Worm (Caenorhabditis elegans) whole organism, L3 larva: ENCODE data around the gene srh-293.

Experiments
- R02D3.7 ChIP-seq: fragments of 150-350 bp; optimal IDR thresholded peaks from 2 replicates; lab custom pipeline; 2014; ENCODE audit warnings: missing biosample characterization, missing genetic modification characterization
- ZK546.5 ChIP-seq: sonication (generic microtip); optimal IDR thresholded peaks from 2 replicates; lab custom pipeline; 2017; ENCODE audit warnings: missing biosample characterization, missing genetic modification characterization
- aly-2 ChIP-seq: fragments of 150-350 bp; optimal IDR thresholded peaks from 2 replicates; lab custom pipeline; 2014; ENCODE audit warnings: missing biosample characterization, missing genetic modification characterization
- ceh-16 ChIP-seq: sonication (generic microtip); optimal IDR thresholded peaks from 2 replicates; lab custom pipeline; 2017; ENCODE audit warnings: missing biosample characterization, missing genetic modification characterization
- ceh-28 ChIP-seq: fragments of 150-350 bp; optimal IDR thresholded peaks from 2 replicates; lab custom pipeline; 2014; ENCODE audit warnings: missing biosample characterization, missing genetic modification reagents, missing genetic modification characterization
- daf-12 ChIP-seq: fragments of 150-350 bp; optimal IDR thresholded peaks from 2 replicates; lab custom pipeline; 2014; ENCODE audit warnings: missing biosample characterization, missing genetic modification reagents, missing genetic modification characterization
- egl-5 ChIP-seq: fragments of 150-350 bp; optimal IDR thresholded peaks from 2 replicates; lab custom pipeline; 2017; ENCODE audit warnings: missing biosample characterization, missing genetic modification reagents, missing genetic modification characterization, inconsistent platforms
- elt-1 ChIP-seq: fragments of 150-350 bp; optimal IDR thresholded peaks from 2 replicates; lab custom pipeline; 2014; ENCODE audit warnings: missing biosample characterization, missing genetic modification characterization
- elt-2 ChIP-seq: sonication (generic microtip); optimal IDR thresholded peaks from 2 replicates; lab custom pipeline; 2016; ENCODE audit warnings: missing genetic modification reagents, mild to moderate bottlenecking, missing genetic modification characterization, missing compliant biosample characterization
- elt-3 ChIP-seq, 3 experiments: fragments of 150-350 bp in 1 of 3; sonication (generic microtip) in 2 of 3; optimal IDR thresholded peaks; 2 replicates in 2 of 3; 4 replicates in 1 of 3; lab custom pipeline; 2014 to 2017; ENCODE audit warnings: missing biosample characterization in 3 of 3, missing genetic modification characterization in 3 of 3
- eor-1 ChIP-seq, 2 experiments: fragments of 150-350 bp; optimal IDR thresholded peaks; 2 replicates each; lab custom pipeline; 2014 to 2018; ENCODE audit warnings: missing biosample characterization in 2 of 2, missing genetic modification characterization in 2 of 2
- fkh-10 ChIP-seq: sonication (generic microtip); optimal IDR thresholded peaks from 2 replicates; lab custom pipeline; 2017; ENCODE audit warnings: missing biosample characterization, missing genetic modification reagents, missing genetic modification characterization
- fkh-2 ChIP-seq: fragments of 150-350 bp; optimal IDR thresholded peaks from 2 replicates; lab custom pipeline; 2014; ENCODE audit warnings: missing biosample characterization, missing genetic modification reagents, missing genetic modification characterization
- fos-1 ChIP-seq: fragments of 150-350 bp; optimal IDR thresholded peaks from 2 replicates; lab custom pipeline; 2014; ENCODE audit warnings: missing biosample characterization, missing genetic modification characterization
- hmg-11 ChIP-seq: sonication (generic microtip); optimal IDR thresholded peaks from 2 replicates; lab custom pipeline; 2016; ENCODE audit warnings: missing genetic modification characterization, missing compliant biosample characterization
- lin-15B ChIP-seq: fragments of 150-350 bp; optimal IDR thresholded peaks from 2 replicates; lab custom pipeline; 2014; ENCODE audit warnings: missing biosample characterization, missing genetic modification characterization
- lin-39 ChIP-seq: fragments of 150-350 bp; optimal IDR thresholded peaks from 2 replicates; lab custom pipeline; 2018; ENCODE audit warnings: missing biosample characterization, missing genetic modification reagents, missing genetic modification characterization
- lsy-12 ChIP-seq: sonication (generic microtip); optimal IDR thresholded peaks from 2 replicates; lab custom pipeline; 2016; ENCODE audit warnings: mild to moderate bottlenecking, missing genetic modification characterization, missing compliant biosample characterization
- mml-1 ChIP-seq: fragments of 150-350 bp; sonication (generic microtip); optimal IDR thresholded peaks from 3 replicates; lab custom pipeline; 2014; ENCODE audit warnings: missing biosample characterization, missing genetic modification characterization
- nfya-1 ChIP-seq: sonication (generic microtip); optimal IDR thresholded peaks from 2 replicates; lab custom pipeline; 2017; ENCODE audit warnings: missing genetic modification characterization, mild to moderate bottlenecking, missing compliant biosample characterization, antibody characterized with exemption, moderate library complexity; ENCODE audit not compliant: insufficient read depth
- nhr-11 ChIP-seq: fragments of 150-350 bp; optimal IDR thresholded peaks from 2 replicates; lab custom pipeline; 2014; ENCODE audit warnings: missing biosample characterization, missing genetic modification characterization
- nhr-12 ChIP-seq: fragments of 150-350 bp; optimal IDR thresholded peaks from 2 replicates; lab custom pipeline; 2014; ENCODE audit warnings: missing biosample characterization, missing genetic modification characterization
- nhr-23 ChIP-seq: fragments of 150-350 bp; optimal IDR thresholded peaks from 2 replicates; lab custom pipeline; 2014; ENCODE audit warnings: missing biosample characterization, missing genetic modification reagents, missing genetic modification characterization
- nhr-237 ChIP-seq: fragments of 150-350 bp; optimal IDR thresholded peaks from 2 replicates; lab custom pipeline; 2014; ENCODE audit warnings: missing biosample characterization, missing genetic modification characterization
- nhr-28 ChIP-seq: fragments of 150-350 bp; optimal IDR thresholded peaks from 2 replicates; lab custom pipeline; 2014; ENCODE audit warnings: missing biosample characterization, missing genetic modification characterization
- nhr-43 ChIP-seq: sonication (generic microtip); optimal IDR thresholded peaks from 2 replicates; lab custom pipeline; 2016; ENCODE audit warnings: mild to moderate bottlenecking, missing genetic modification characterization, missing compliant biosample characterization; ENCODE audit not compliant: poor library complexity, severe bottlenecking
- nhr-67 ChIP-seq: fragments of 150-350 bp; optimal IDR thresholded peaks from 2 replicates; lab custom pipeline; 2014; ENCODE audit warnings: missing biosample characterization, missing genetic modification characterization
- nhr-77 ChIP-seq: fragments of 150-350 bp; optimal IDR thresholded peaks from 2 replicates; lab custom pipeline; 2014; ENCODE audit warnings: missing biosample characterization, missing genetic modification characterization
- pha-4 ChIP-seq: fragments of 150-350 bp; optimal IDR thresholded peaks from 2 replicates; lab custom pipeline; 2014; ENCODE audit warnings: missing biosample characterization, missing genetic modification reagents, missing genetic modification characterization
- pqm-1 ChIP-seq: fragments of 150-350 bp; optimal IDR thresholded peaks from 2 replicates; lab custom pipeline; 2017; ENCODE audit warnings: missing biosample characterization, missing genetic modification characterization, inconsistent platforms
- sea-2 ChIP-seq: fragments of 150-350 bp; sonication (generic microtip); optimal IDR thresholded peaks from 4 replicates; lab custom pipeline; 2014; ENCODE audit warnings: missing biosample characterization, missing genetic modification reagents, missing genetic modification characterization
- snpc-4 ChIP-seq: fragments of 150-350 bp; optimal IDR thresholded peaks from 2 replicates; lab custom pipeline; 2014; ENCODE audit warnings: missing biosample characterization, missing genetic modification characterization
- tbx-2 ChIP-seq: sonication (generic microtip); optimal IDR thresholded peaks from 2 replicates; lab custom pipeline; 2016; ENCODE audit warnings: mild to moderate bottlenecking, missing genetic modification characterization, missing compliant biosample characterization
- unc-39 ChIP-seq: sonication (generic microtip); optimal IDR thresholded peaks from 4 replicates; lab custom pipeline; 2017; ENCODE audit warnings: missing biosample characterization, missing genetic modification characterization
- unc-62 ChIP-seq: fragments of 150-350 bp; sonication (generic microtip); optimal IDR thresholded peaks from 4 replicates; lab custom pipeline; 2014; ENCODE audit warnings: missing biosample characterization, missing genetic modification reagents, missing genetic modification characterization
- ztf-11 ChIP-seq: fragments of 150-350 bp; optimal IDR thresholded peaks from 2 replicates; lab custom pipeline; 2014; ENCODE audit warnings: missing biosample characterization, missing genetic modification characterization
- ztf-4 ChIP-seq: fragments of 150-350 bp; optimal IDR thresholded peaks from 2 replicates; lab custom pipeline; 2014; ENCODE audit warnings: missing biosample characterization, missing genetic modification characterization

srh-293 gene

ce11 chrV:15892696-15893095 is 26.8 kb downstream of the srh-293 start, which contains the start of gene T06C12.11:
Gene T06C12.11, plus strand, starts transcription at chrV:15892996.
- TF ChIP-seq snpc-4 (tag; lab: Kevin White, UChicago) (no peak), ZK546.5 (no peak), nhr-77 (tag; lab: Kevin White, UChicago) (no peak), ztf-11 (tag; lab: Kevin White, UChicago) (no peak), ztf-4 (no peak), hmg-11 (tag; lab: Kevin White, UChicago) (no peak), nhr-43 (no peak), aly-2 (no peak), ceh-28 (tag; lab: Kevin White, UChicago) (no peak), sea-2 (GFP tag; lab: Kevin White, UChicago) (no peak), lin-39 (tag; lab: Kevin White, UChicago) (no peak), mml-1 (no peak), unc-39 (tag; lab: Kevin White, UChicago) (no peak), elt-1 (no peak)
- TF ChIP-seq, all 47 proteins: peak for 0

ce11 chrV:15896671-15897070 is 30.7 kb downstream of the srh-293 start, which contains the start of gene nhr-213:
Gene nhr-213, minus strand, starts transcription at chrV:15896771.
- TF ChIP-seq tbx-2, result no peak
- TF ChIP-seq sea-2 (GFP tag; lab: Kevin White, UChicago), result no peak
- TF ChIP-seq unc-62 (GFP tag; lab: Kevin White, UChicago), result no peak
- no peak for TF ChIP-seq daf-12 (tag; lab: Kevin White, UChicago)
- TF ChIP-seq hmg-11 (tag; lab: Kevin White, UChicago), result no peak
- TF ChIP-seq nfya-1, result no peak
- no peak for TF ChIP-seq lin-39 (tag; lab: Kevin White, UChicago)
- TF ChIP-seq lin-15B (tag; lab: Kevin White, UChicago), result no peak
- no peak for TF ChIP-seq fos-1 (tag; lab: Kevin White, UChicago)
- no peak for TF ChIP-seq mml-1

- TF ChIP-seq nhr-237 (tag; lab: Kevin White, UChicago) (no peak), fos-1 (tag; lab: Kevin White, UChicago) (no peak), ztf-11 (tag; lab: Kevin White, UChicago) (no peak), ceh-28 (tag; lab: Kevin White, UChicago) (no peak), nhr-23 (tag; lab: Kevin White, UChicago) (no peak), nhr-11 (no peak), eor-1 (tag; optimal IDR thresholded peaks at IDR 0.05; lab: Kevin White, UChicago) (no peak), hmg-11 (tag; lab: Kevin White, UChicago) (no peak), pqm-1 (tag; lab: Kevin White, UChicago) (no peak), ceh-16 (tag; lab: Kevin White, UChicago) (no peak), R02D3.7 (no peak), pha-4 (tag; lab: Kevin White, UChicago) (no peak), nhr-12 (tag; lab: Kevin White, UChicago) (no peak), elt-1 (no peak), sea-2 (GFP tag; lab: Kevin White, UChicago) (no peak), elt-3 (tag; optimal IDR thresholded peaks at IDR 0.05; lab: Kevin White, UChicago) (no peak), lsy-12 (tag; lab: Kevin White, UChicago) (no peak), fkh-2 (tag; lab: Kevin White, UChicago) (no peak), fkh-10 (GFP tag; lab: Kevin White, UChicago) (no peak), lin-15B (tag; lab: Kevin White, UChicago) (no peak)
Measured at ce11 chrV:15897696-15898095, 31.8 kb downstream of the srh-293 start, which contains the start of gene str-60. Gene str-60, plus strand, starts transcription at chrV:15897996.

- TF ChIP-seq mml-1 (no peak), fos-1 (tag; lab: Kevin White, UChicago) (no peak), egl-5 (tag; lab: Kevin White, UChicago) (no peak), elt-1 (no peak), pha-4 (tag; lab: Kevin White, UChicago) (no peak), nhr-12 (tag; lab: Kevin White, UChicago) (no peak), nhr-43 (no peak), lin-39 (tag; lab: Kevin White, UChicago) (no peak), elt-2 (tag; lab: Kevin White, UChicago) (no peak), lin-15B (tag; lab: Kevin White, UChicago) (no peak), aly-2 (no peak), nhr-67 (tag; lab: Kevin White, UChicago) (no peak), nhr-28 (tag; lab: Kevin White, UChicago) (no peak), nhr-237 (tag; lab: Kevin White, UChicago) (no peak), eor-1 (tag; optimal IDR thresholded peaks at IDR 0.05; lab: Kevin White, UChicago) (no peak), ceh-16 (tag; lab: Kevin White, UChicago) (no peak), unc-62 (GFP tag; lab: Kevin White, UChicago) (no peak)
Measured at ce11 chrV:15899696-15900095, 33.8 kb downstream of the srh-293 start, which contains the start of gene T06C12.14. Gene T06C12.14, plus strand, starts transcription at chrV:15899996.
